Worm (Caenorhabditis elegans): Measurements from ENCODE around the gene PDB1.1.

DNA sequence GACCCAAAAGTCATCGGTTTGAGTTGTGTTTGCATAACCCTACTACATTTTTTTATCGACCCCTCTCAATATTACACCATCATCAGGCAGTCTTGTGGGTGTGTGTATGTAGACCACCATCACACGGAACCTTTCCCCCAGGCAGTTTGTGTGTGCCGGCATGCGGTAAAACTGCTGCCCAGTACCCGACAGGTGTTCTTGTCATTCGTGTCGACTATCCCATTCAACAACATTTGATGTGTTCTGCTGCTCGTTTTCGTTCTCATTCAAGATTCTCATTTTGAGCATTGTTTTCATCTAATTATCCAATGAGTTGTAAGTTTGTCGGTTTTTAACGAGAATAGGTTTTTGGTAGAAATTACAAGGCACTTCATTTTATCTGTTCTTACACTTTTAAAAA lies 36.3 kb downstream of the PDB1.1 start:
- no peak for TF ChIP-seq ztf-4 (tag; optimal IDR thresholded peaks at IDR 0.05)
- TF ChIP-seq ztf-11 (tag; optimal IDR thresholded peaks at IDR 0.05) = no peak
- TF ChIP-seq daf-12 (tag; optimal IDR thresholded peaks at IDR 0.05) = no peak
- no peak for TF ChIP-seq mdl-1 (tag; optimal IDR thresholded peaks at IDR 0.05)
- TF ChIP-seq lsy-12 (tag; optimal IDR thresholded peaks at IDR 0.05) = no peak
- TF ChIP-seq sea-2 (GFP tag; optimal IDR thresholded peaks at IDR 0.05) = no peak
- TF ChIP-seq ama-1 (optimal IDR thresholded peaks at IDR 0.05) = no peak
